Worm (Caenorhabditis elegans): ENCODE data around the gene aat-6.

- TF ChIP-seq mxl-1 (tag; optimal IDR thresholded peaks at IDR 0.05) (no peak), F49E8.2 (tag; optimal IDR thresholded peaks at IDR 0.05; ENCODE audit: insufficient read depth) (no peak), lin-35 (GFP tag; optimal IDR thresholded peaks at IDR 0.05) (no peak), athp-1 (tag; optimal IDR thresholded peaks at IDR 0.05) (no peak), B0336.3 (GFP tag; IDR thresholded peaks at IDR 0.05) (no peak), sdz-38 (tag; optimal IDR thresholded peaks at IDR 0.05) (no peak), unc-62 (GFP tag; optimal IDR thresholded peaks at IDR 0.05) (no peak), aptf-3 (GFP tag; IDR thresholded peaks at IDR 0.05) (no peak), ama-1 (optimal IDR thresholded peaks at IDR 0.05) (no peak), ama-1 (GFP tag; optimal IDR thresholded peaks at IDR 0.05) (no peak)
Observed at ce11 chrV:11449404-11449803, 21.1 kb downstream of the aat-6 start.

All from whole organism, young adult.